Worm (Caenorhabditis elegans) whole organism, L2 larva: ENCODE measurements around the gene wdr-46.

Source experiments
- C34F6.9 ChIP-seq: fragments of 150-350 bp; optimal IDR thresholded peaks from 2 replicates; lab custom pipeline; 2014; ENCODE audit warnings: missing biosample characterization, missing genetic modification characterization
- F13H6.1 ChIP-seq: sonication (generic microtip); optimal IDR thresholded peaks from 2 replicates; lab custom pipeline; 2016; ENCODE audit warnings: missing genetic modification characterization, missing compliant biosample characterization
- R02D3.7 ChIP-seq: fragments of 150-350 bp; optimal IDR thresholded peaks from 2 replicates; lab custom pipeline; 2014; ENCODE audit warnings: missing biosample characterization, missing genetic modification characterization
- Y55F3AM.14 ChIP-seq: fragments of 200-800 bp; sonication (Bioruptor generic); optimal IDR thresholded peaks from 2 replicates; lab custom pipeline; 2018; ENCODE audit warnings: mild to moderate bottlenecking, missing genetic modification characterization, missing compliant biosample characterization
- ZK546.5 ChIP-seq: sonication (generic microtip); optimal IDR thresholded peaks from 2 replicates; lab custom pipeline; 2017; ENCODE audit warnings: missing biosample characterization, missing genetic modification characterization
- aly-2 ChIP-seq: fragments of 150-350 bp; optimal IDR thresholded peaks from 2 replicates; lab custom pipeline; 2014; ENCODE audit warnings: missing biosample characterization, missing genetic modification characterization
- blmp-1 ChIP-seq: sonication (generic microtip); optimal IDR thresholded peaks from 2 replicates; lab custom pipeline; 2017; ENCODE audit warnings: missing genetic modification characterization, mild to moderate bottlenecking, missing compliant biosample characterization, antibody characterized with exemption, moderate library complexity; ENCODE audit not compliant: insufficient read depth
- ceh-82 ChIP-seq: fragments of 150-350 bp; optimal IDR thresholded peaks from 2 replicates; lab custom pipeline; 2014; ENCODE audit warnings: missing biosample characterization, missing genetic modification characterization
- dmd-4 ChIP-seq: sonication (generic microtip); optimal IDR thresholded peaks from 2 replicates; lab custom pipeline; 2017; ENCODE audit warnings: missing biosample characterization, missing genetic modification characterization
- egl-27 ChIP-seq: sonication (generic microtip); optimal IDR thresholded peaks from 3 replicates; lab custom pipeline; 2017; ENCODE audit warnings: missing biosample characterization, missing genetic modification reagents, missing genetic modification characterization
- elt-1 ChIP-seq: fragments of 150-350 bp; optimal IDR thresholded peaks from 2 replicates; lab custom pipeline; 2014; ENCODE audit warnings: missing biosample characterization, missing genetic modification characterization
- fos-1 ChIP-seq: fragments of 150-350 bp; optimal IDR thresholded peaks from 2 replicates; lab custom pipeline; 2014; ENCODE audit warnings: missing biosample characterization, missing genetic modification characterization
- gmeb-1 ChIP-seq: fragments of 150-350 bp; optimal IDR thresholded peaks from 2 replicates; lab custom pipeline; 2014; ENCODE audit warnings: missing biosample characterization, missing genetic modification characterization
- lin-11 ChIP-seq: fragments of 150-350 bp; sonication (generic microtip); optimal IDR thresholded peaks from 2 replicates; lab custom pipeline; 2014; ENCODE audit warnings: missing biosample characterization, missing genetic modification characterization, inconsistent platforms, mixed read lengths
- lin-13 ChIP-seq: fragments of 150-350 bp; optimal IDR thresholded peaks from 2 replicates; lab custom pipeline; 2014; ENCODE audit warnings: missing biosample characterization, missing genetic modification reagents, missing genetic modification characterization
- lin-39 ChIP-seq: fragments of 150-350 bp; optimal IDR thresholded peaks from 2 replicates; lab custom pipeline; 2014; ENCODE audit warnings: missing biosample characterization, missing genetic modification reagents, missing genetic modification characterization
- lsy-2 ChIP-seq, 2 experiments: fragments of 150-350 bp in 1 of 2; sonication (generic microtip) in 1 of 2; optimal IDR thresholded peaks; 2 replicates each; lab custom pipeline; 2014 to 2017; ENCODE audit warnings: missing biosample characterization in 2 of 2, missing genetic modification characterization in 2 of 2
- mab-5 ChIP-seq: fragments of 150-350 bp; optimal IDR thresholded peaks from 2 replicates; lab custom pipeline; 2014; ENCODE audit warnings: missing biosample characterization, missing genetic modification characterization
- nhr-10 ChIP-seq: sonication (generic microtip); optimal IDR thresholded peaks from 2 replicates; lab custom pipeline; 2017; ENCODE audit warnings: missing biosample characterization, missing genetic modification characterization
- nhr-11 ChIP-seq: fragments of 150-350 bp; optimal IDR thresholded peaks from 2 replicates; lab custom pipeline; 2014; ENCODE audit warnings: missing biosample characterization, missing genetic modification characterization
- nhr-129 ChIP-seq: fragments of 150-350 bp; optimal IDR thresholded peaks from 2 replicates; lab custom pipeline; 2014; ENCODE audit warnings: missing biosample characterization, missing genetic modification characterization
- nhr-21 ChIP-seq: fragments of 150-350 bp; optimal IDR thresholded peaks from 2 replicates; lab custom pipeline; 2014; ENCODE audit warnings: missing biosample characterization, missing genetic modification characterization
- nhr-23 ChIP-seq: fragments of 150-350 bp; optimal IDR thresholded peaks from 2 replicates; lab custom pipeline; 2014; ENCODE audit warnings: missing biosample characterization, missing genetic modification reagents, missing genetic modification characterization
- nhr-25 ChIP-seq: fragments of 150-350 bp; sonication (generic microtip); optimal IDR thresholded peaks from 3 replicates; lab custom pipeline; 2014; ENCODE audit warnings: missing biosample characterization, missing genetic modification characterization
- nhr-6 ChIP-seq: fragments of 150-350 bp; optimal IDR thresholded peaks from 2 replicates; lab custom pipeline; 2014; ENCODE audit warnings: missing biosample characterization, missing genetic modification characterization
- nhr-77 ChIP-seq: fragments of 150-350 bp; optimal IDR thresholded peaks from 2 replicates; lab custom pipeline; 2014; ENCODE audit warnings: missing biosample characterization, missing genetic modification characterization
- sem-4 ChIP-seq: fragments of 150-350 bp; optimal IDR thresholded peaks from 2 replicates; lab custom pipeline; 2014; ENCODE audit warnings: missing biosample characterization, missing genetic modification reagents, missing genetic modification characterization
- skn-1 ChIP-seq: sonication (generic microtip); optimal IDR thresholded peaks from 2 replicates; lab custom pipeline; 2017; ENCODE audit warnings: missing biosample characterization, missing genetic modification characterization
- sma-3 ChIP-seq: sonication (generic microtip); optimal IDR thresholded peaks from 2 replicates; lab custom pipeline; 2016; ENCODE audit warnings: missing genetic modification reagents, missing genetic modification characterization, missing compliant biosample characterization
- sma-9 ChIP-seq, 2 experiments: fragments of 150-350 bp in 1 of 2; sonication (generic microtip) in 1 of 2; optimal IDR thresholded peaks; 2 replicates each; lab custom pipeline; 2014 to 2016; ENCODE audit warnings: missing genetic modification characterization in 2 of 2, mild to moderate bottlenecking in 1 of 2, missing biosample characterization in 1 of 2, missing compliant biosample characterization in 1 of 2, missing genetic modification reagents in 1 of 2, moderate library complexity in 1 of 2
- snpc-4 ChIP-seq: fragments of 150-350 bp; optimal IDR thresholded peaks from 2 replicates; lab custom pipeline; 2014; ENCODE audit warnings: missing biosample characterization, missing genetic modification characterization
- unc-39 ChIP-seq: fragments of 150-350 bp; optimal IDR thresholded peaks from 2 replicates; lab custom pipeline; 2014; ENCODE audit warnings: missing biosample characterization, missing genetic modification characterization
- unc-55 ChIP-seq: fragments of 150-350 bp; sonication (generic microtip); optimal IDR thresholded peaks from 3 replicates; lab custom pipeline; 2014; ENCODE audit warnings: missing biosample characterization, missing genetic modification reagents, missing genetic modification characterization
- unc-62 ChIP-seq: fragments of 150-350 bp; optimal IDR thresholded peaks from 2 replicates; lab custom pipeline; 2014; ENCODE audit warnings: missing biosample characterization, missing genetic modification reagents, missing genetic modification characterization
- zag-1 ChIP-seq: fragments of 150-350 bp; optimal IDR thresholded peaks from 2 replicates; lab custom pipeline; 2014; ENCODE audit warnings: missing biosample characterization, missing genetic modification characterization
- ztf-1 ChIP-seq: fragments of 200-800 bp; sonication (Bioruptor generic); conservative IDR thresholded peaks from 2 replicates; pipeline ENCODE4 v1.3.6; 2022; ENCODE audit warnings: missing genetic modification characterization, missing compliant biosample characterization
- ztf-11 ChIP-seq: sonication (generic microtip); optimal IDR thresholded peaks from 2 replicates; lab custom pipeline; 2017; ENCODE audit warnings: missing biosample characterization, missing genetic modification characterization
- ztf-4 ChIP-seq: fragments of 150-350 bp; optimal IDR thresholded peaks from 2 replicates; lab custom pipeline; 2014; ENCODE audit warnings: missing biosample characterization, missing genetic modification characterization

wdr-46 gene

DNA sequence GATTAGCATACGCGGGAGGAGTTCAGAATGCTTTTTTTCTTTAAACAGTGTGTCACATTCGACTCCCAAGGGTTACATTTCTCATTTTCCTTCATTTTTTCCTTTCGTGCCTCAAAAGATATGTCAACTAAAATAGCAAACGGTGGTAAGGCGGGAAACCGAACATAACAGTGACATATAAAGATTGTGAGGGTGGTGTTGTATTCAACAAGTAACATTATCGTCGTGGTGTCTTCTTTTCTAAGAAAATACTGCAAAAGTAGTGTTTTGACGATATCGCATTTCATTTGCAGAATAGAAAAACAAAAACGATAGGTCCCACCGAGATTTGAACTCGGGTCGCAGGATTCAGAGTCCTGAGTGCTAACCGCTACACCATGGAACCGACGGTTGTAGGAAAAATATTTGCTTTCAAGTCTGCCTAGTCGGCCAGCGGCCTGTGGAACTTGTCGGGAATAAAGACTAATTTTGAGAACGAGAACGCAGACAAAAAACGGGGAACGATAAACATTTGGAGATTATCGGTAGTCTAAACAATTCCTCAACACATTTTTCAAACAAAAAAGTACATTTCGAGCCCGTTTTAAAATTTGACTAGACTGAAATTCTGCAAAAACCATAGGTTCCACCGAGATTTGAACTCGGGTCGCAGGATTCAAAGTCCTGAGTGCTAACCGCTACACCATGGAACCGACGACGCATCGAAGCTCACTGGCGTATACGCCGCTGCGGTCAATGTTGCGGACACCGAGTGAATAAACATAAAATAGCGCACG is 44.8 kb downstream of the wdr-46 start (continued):
- TF ChIP-seq Y55F3AM.14 (GFP tag; lab: Kevin White, UChicago): no peak
- no peak for TF ChIP-seq sem-4 (tag; lab: Kevin White, UChicago)

DNA sequence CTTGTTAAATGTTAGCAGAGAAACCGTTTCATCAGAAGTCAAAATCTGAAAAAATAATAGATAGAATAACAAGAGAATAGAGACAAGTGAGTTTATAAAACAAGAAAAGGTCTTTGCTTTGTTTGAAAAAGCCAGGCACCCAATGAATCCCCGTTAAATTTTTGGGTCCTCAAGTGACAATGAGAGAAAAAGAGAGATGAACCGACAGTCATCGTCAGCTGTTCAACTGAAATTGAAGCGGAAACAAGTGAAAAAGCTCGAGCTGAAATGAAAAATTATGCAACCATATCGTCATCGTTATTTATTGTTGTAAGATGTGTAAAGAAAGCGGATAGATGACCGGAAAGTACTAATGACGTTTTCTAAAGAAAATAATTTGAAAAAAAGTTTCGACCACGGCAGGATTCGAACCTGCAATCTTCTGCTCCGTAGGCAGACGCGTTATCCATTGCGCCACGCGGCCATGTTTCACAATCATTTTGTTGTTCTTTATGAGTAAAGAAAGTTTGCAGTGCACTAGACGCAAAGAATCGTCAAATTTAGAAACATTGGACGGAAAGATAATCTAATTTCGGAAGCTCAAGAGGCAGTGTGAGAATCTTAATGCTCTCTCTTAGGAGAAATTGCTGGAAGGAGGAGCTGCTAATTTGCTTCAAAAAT is 45.6 kb downstream of the wdr-46 start, which contains the start of gene F08G5.3:
TSS of gene F08G5.3 (minus strand) at position 51 of the 660 bp plus-strand sequence.
- no peak for TF ChIP-seq nhr-6 (tag; lab: Kevin White, UChicago)
- no peak for TF ChIP-seq nhr-77 (tag; lab: Kevin White, UChicago)
- no peak for TF ChIP-seq unc-62 (GFP tag; lab: Kevin White, UChicago)
- no peak for TF ChIP-seq aly-2 (tag; lab: Kevin White, UChicago)
- peak; percentile 36 for TF ChIP-seq gmeb-1 (tag; lab: Kevin White, UChicago)
- no peak for TF ChIP-seq ztf-11 (tag; lab: Kevin White, UChicago)
- no peak for TF ChIP-seq ztf-4 (tag; lab: Kevin White, UChicago)
- no peak for TF ChIP-seq lin-39
- no peak for TF ChIP-seq R02D3.7
- peak; percentile 8 for TF ChIP-seq sma-3
- no peak for TF ChIP-seq snpc-4
- no peak for TF ChIP-seq sem-4 (tag; lab: Kevin White, UChicago)
- no peak for TF ChIP-seq nhr-10 (tag; lab: Kevin White, UChicago)
- no peak for TF ChIP-seq blmp-1
- no peak for TF ChIP-seq mab-5
- peak; percentile 19 for TF ChIP-seq lin-11 (tag; lab: Kevin White, UChicago)
- TF ChIP-seq C34F6.9 (tag; lab: Kevin White, UChicago): peak; percentile 35
- TF ChIP-seq unc-39: no peak
- no peak for TF ChIP-seq nhr-23 (tag; lab: Kevin White, UChicago)
- TF ChIP-seq ceh-82: no peak
- peak; percentile 91 for TF ChIP-seq nhr-129 (tag; lab: Kevin White, UChicago)
- peak; percentile 37 for TF ChIP-seq lin-13
- no peak for TF ChIP-seq nhr-25 (tag; lab: Kevin White, UChicago)
- peak; percentile 16 for TF ChIP-seq egl-27
- peak; percentile 42 for TF ChIP-seq F13H6.1
- no peak for TF ChIP-seq zag-1
- TF ChIP-seq lsy-2 (tag; optimal IDR thresholded peaks at IDR 0.05; lab: Kevin White, UChicago): peak; percentile 13 to 58
- TF ChIP-seq skn-1 (tag; lab: Kevin White, UChicago): no peak
- TF ChIP-seq sma-9 (GFP tag; optimal IDR thresholded peaks at IDR 0.05; lab: Kevin White, UChicago): peak; percentile 48
- no peak for TF ChIP-seq sma-9 (tag; optimal IDR thresholded peaks at IDR 0.05; lab: Kevin White, UChicago)
- TF ChIP-seq Y55F3AM.14 (GFP tag; lab: Kevin White, UChicago): peak; percentile 35
- TF ChIP-seq dmd-4 (tag; lab: Kevin White, UChicago): no peak
- no peak for TF ChIP-seq nhr-21 (tag; lab: Kevin White, UChicago)
- peak; percentile 51 for TF ChIP-seq unc-55
- no peak for TF ChIP-seq nhr-11 (tag; lab: Kevin White, UChicago)
- no peak for TF ChIP-seq ZK546.5 (tag; lab: Kevin White, UChicago)
- TF ChIP-seq fos-1: peak; percentile 55
- no peak for TF ChIP-seq ztf-1 (GFP tag; lab: Robert Waterston, UW)
- TF ChIP-seq, all 48 proteins: peak for 13

DNA sequence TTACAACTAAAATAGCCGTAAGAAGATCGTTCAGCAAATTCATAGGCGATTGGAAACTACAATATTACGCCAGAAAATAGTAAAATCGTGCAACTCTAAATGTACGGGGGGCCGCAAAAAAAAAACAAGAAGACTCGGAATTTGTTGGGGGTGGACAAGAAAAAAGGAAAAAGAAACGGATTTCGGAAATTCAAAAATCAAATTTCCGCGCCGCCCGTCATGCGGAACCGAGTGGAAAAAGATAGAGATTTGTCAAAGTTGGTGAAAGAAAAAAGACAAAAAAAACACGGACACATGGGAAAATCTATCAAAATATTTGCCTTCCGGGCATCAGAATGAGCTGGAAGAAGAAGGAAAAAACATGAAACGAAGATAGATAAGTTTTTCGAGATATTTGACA is 47.2 kb downstream of the wdr-46 start:
- TF ChIP-seq sma-9 (GFP tag; optimal IDR thresholded peaks at IDR 0.05; lab: Kevin White, UChicago) (peak; percentile 28), sma-9 (tag; optimal IDR thresholded peaks at IDR 0.05; lab: Kevin White, UChicago) (no peak), elt-1 (no peak)
